Worm (Caenorhabditis elegans): ENCODE results near the gene cyn-4.

ce11 chrII:10824046-10824445 lies 48.4 kb downstream of the cyn-4 start, which contains the start of the genes R06F6.12 and mix-1:
- TF ChIP-seq lin-13 (GFP tag; optimal IDR thresholded peaks at IDR 0.05): peak; percentile 30
- TF ChIP-seq nhr-237 (tag; optimal IDR thresholded peaks at IDR 0.05): no peak
- peak; percentile 45 for TF ChIP-seq nhr-25 (tag; optimal IDR thresholded peaks at IDR 0.05)
- TF ChIP-seq nhr-11 (tag; optimal IDR thresholded peaks at IDR 0.05): no peak
- TF ChIP-seq Y55F3AM.14 (GFP tag; optimal IDR thresholded peaks at IDR 0.05): no peak
- TF ChIP-seq zag-1 (tag; optimal IDR thresholded peaks at IDR 0.05): no peak
- no peak for TF ChIP-seq fos-1 (tag; optimal IDR thresholded peaks at IDR 0.05)
